Fruit fly (Drosophila melanogaster) whole organism, adult: ENCODE measurements around the gene CG32024.

Experiments used
- CG11617 ChIP-seq: fragments of 200-800 bp; sonication (Bioruptor generic); optimal IDR thresholded peaks from 2 replicates; lab custom pipeline; 2017; ENCODE audit warnings: mild to moderate bottlenecking, missing biosample characterization, missing genetic modification reagents, missing genetic modification characterization
- CG14711 ChIP-seq: fragments of 200-800 bp; sonication (Bioruptor generic); optimal IDR thresholded peaks from 2 replicates; lab custom pipeline; 2018; ENCODE audit warnings: missing biosample characterization, mild to moderate bottlenecking, missing genetic modification characterization, moderate library complexity
- CG5204 ChIP-seq: fragments of 200-800 bp; sonication (Bioruptor generic); optimal IDR thresholded peaks from 2 replicates; lab custom pipeline; 2016; ENCODE audit warnings: missing biosample characterization, missing genetic modification characterization
- Crg-1 ChIP-seq: fragments of 200-800 bp; sonication (Bioruptor generic); optimal IDR thresholded peaks from 2 replicates; lab custom pipeline; 2016; ENCODE audit warnings: missing biosample characterization, missing genetic modification characterization

DNA sequence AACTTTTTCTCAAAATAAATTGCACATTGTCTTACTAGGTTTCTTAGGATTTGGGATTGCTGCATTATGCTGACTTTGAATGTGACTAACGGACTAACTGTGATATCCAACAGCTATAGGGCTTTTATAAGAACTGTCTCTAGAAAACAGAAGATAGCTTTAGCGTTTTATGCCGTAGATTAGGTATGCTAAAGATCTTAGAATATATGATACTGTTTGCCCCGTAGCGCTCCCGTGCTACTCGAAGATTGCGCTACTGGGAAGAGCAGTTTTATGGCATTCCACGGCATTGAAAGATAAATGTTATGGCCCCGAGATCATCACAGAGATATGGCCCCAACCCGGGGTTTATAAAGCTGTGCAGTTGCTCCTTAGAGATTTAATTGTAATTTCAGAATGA, 5.3 kb upstream of the CG32024 start, which contains the start of the genes CG13311 and CG34426:
- TF ChIP-seq CG14711 (tag; lab: Kevin White, UChicago) (no peak), CG5204 (GFP tag; lab: Kevin White, UChicago) (no peak), Crg-1 (GFP tag; lab: Kevin White, UChicago) (no peak), CG11617 (GFP tag; lab: Kevin White, UChicago) (no peak)
